Worm (Caenorhabditis elegans): ENCODE data around the gene R04A9.6.

ce11 chrX:390469-390868 is 6.9 kb upstream of the R04A9.6 start, which contains the start of gene R04A9.9:
- TF ChIP-seq fkh-2 (tag; optimal IDR thresholded peaks at IDR 0.05) (no peak), hmg-11 (tag; optimal IDR thresholded peaks at IDR 0.05) (no peak), aly-2 (tag; optimal IDR thresholded peaks at IDR 0.05) (no peak), nhr-12 (tag; optimal IDR thresholded peaks at IDR 0.05) (no peak), jun-1 (tag; optimal IDR thresholded peaks at IDR 0.05) (no peak)
